Worm (Caenorhabditis elegans) whole organism, L4 larva: Measurements from ENCODE around the gene sym-1.
A peak's percentile ranks its signal among the peaks of the same experiment; 100 is the strongest.

Source experiments
- F10B5.3 ChIP-seq: sonication (generic microtip); optimal IDR thresholded peaks from 2 replicates; lab custom pipeline; 2016; ENCODE audit warnings: mild to moderate bottlenecking, missing genetic modification characterization, missing compliant biosample characterization
- F37D6.2 ChIP-seq: sonication (generic microtip); optimal IDR thresholded peaks from 2 replicates; lab custom pipeline; 2016; ENCODE audit warnings: mild to moderate bottlenecking, missing genetic modification characterization, missing compliant biosample characterization
- F49E8.2 ChIP-seq: sonication (generic microtip); optimal IDR thresholded peaks from 2 replicates; lab custom pipeline; 2016; ENCODE audit warnings: missing compliant biosample characterization, mild to moderate bottlenecking, missing genetic modification characterization, borderline replicate concordance
- T20F7.1 ChIP-seq: fragments of 200-800 bp; sonication (Bioruptor generic); optimal IDR thresholded peaks from 2 replicates; lab custom pipeline; 2018; ENCODE audit warnings: mild to moderate bottlenecking, missing genetic modification characterization, missing compliant biosample characterization
- Y105C5A.15 ChIP-seq: fragments of 200-800 bp; sonication (Bioruptor generic); IDR thresholded peaks from 2 replicates; pipeline ENCODE4 v1.3.6; 2022; ENCODE audit warnings: missing genetic modification characterization, missing compliant biosample characterization
- Y48G9A.11 ChIP-seq: fragments of 200-800 bp; sonication (Bioruptor generic); IDR thresholded peaks from 2 replicates; pipeline ENCODE4 v1.3.6; 2022; ENCODE audit warnings: missing genetic modification reagents, missing genetic modification characterization, missing compliant biosample characterization
- aha-1 ChIP-seq: fragments of 150-350 bp; peaks from one replicate; lab custom pipeline; 2014; ENCODE audit warnings: missing biosample characterization, missing genetic modification characterization
- aly-2 ChIP-seq: sonication (generic microtip); optimal IDR thresholded peaks from 2 replicates; lab custom pipeline; 2018; ENCODE audit warnings: missing biosample characterization, missing genetic modification characterization
- ama-1 ChIP-seq: fragments of 150-350 bp; optimal IDR thresholded peaks from 2 replicates; lab custom pipeline; 2014; ENCODE audit warnings: inconsistent platforms, mixed read lengths
- ceh-20 ChIP-seq: fragments of 200-800 bp; sonication (Bioruptor generic); IDR thresholded peaks from 2 replicates; pipeline ENCODE4 v1.3.6; 2022; ENCODE audit warnings: missing genetic modification reagents, missing genetic modification characterization, missing compliant biosample characterization
- ceh-44 ChIP-seq: fragments of 200-800 bp; sonication (Bioruptor generic); IDR thresholded peaks from 2 replicates; pipeline ENCODE4 v1.3.6; 2022; ENCODE audit warnings: missing genetic modification reagents, missing genetic modification characterization, missing compliant biosample characterization
- ceh-62 ChIP-seq: sonication (generic microtip); optimal IDR thresholded peaks from 2 replicates; lab custom pipeline; 2017; ENCODE audit warnings: missing biosample characterization, missing genetic modification characterization
- ces-1 ChIP-seq: fragments of 150-350 bp; sonication (generic microtip); optimal IDR thresholded peaks from 4 replicates; lab custom pipeline; 2014; ENCODE audit warnings: missing biosample characterization, missing genetic modification reagents, missing genetic modification characterization
- daf-8 ChIP-seq: fragments of 200-800 bp; sonication (Bioruptor generic); IDR thresholded peaks from 2 replicates; pipeline ENCODE4 v1.3.6; 2022; ENCODE audit warnings: missing genetic modification characterization, missing compliant biosample characterization
- dmd-6 ChIP-seq: fragments of 200-800 bp; sonication (Bioruptor generic); IDR thresholded peaks from 2 replicates; pipeline ENCODE4 v1.3.6; 2022; ENCODE audit warnings: missing genetic modification reagents, missing genetic modification characterization, missing compliant biosample characterization
- dmd-8 ChIP-seq: fragments of 200-800 bp; sonication (Bioruptor generic); IDR thresholded peaks from 2 replicates; pipeline ENCODE4 v1.3.6; 2022; ENCODE audit warnings: missing genetic modification characterization, missing compliant biosample characterization
- dmd-9 ChIP-seq: fragments of 200-800 bp; sonication (Bioruptor generic); IDR thresholded peaks from 2 replicates; pipeline ENCODE4 v1.3.6; 2022; ENCODE audit warnings: missing genetic modification reagents, missing genetic modification characterization, missing compliant biosample characterization
- fkh-10 ChIP-seq: fragments of 150-350 bp; optimal IDR thresholded peaks from 2 replicates; lab custom pipeline; 2014; ENCODE audit warnings: missing biosample characterization, missing genetic modification reagents, missing genetic modification characterization
- hlh-11 ChIP-seq: fragments of 200-800 bp; sonication (Bioruptor generic); optimal IDR thresholded peaks from 2 replicates; lab custom pipeline; 2018; ENCODE audit warnings: mild to moderate bottlenecking, missing genetic modification characterization, missing compliant biosample characterization
- lsy-2 ChIP-seq, 2 experiments: fragments of 150-350 bp in 1 of 2; sonication (generic microtip) in 1 of 2; optimal IDR thresholded peaks; 2 replicates each; lab custom pipeline; 2014 to 2017; ENCODE audit warnings: missing biosample characterization in 2 of 2, missing genetic modification characterization in 2 of 2
- madf-5 ChIP-seq, 2 experiments: fragments of 200-800 bp; sonication (Bioruptor generic); IDR thresholded peaks; 2 replicates each; pipeline ENCODE4 v1.3.6; 2022; ENCODE audit warnings: missing compliant biosample characterization in 2 of 2, missing genetic modification characterization in 2 of 2
- nhr-111 ChIP-seq: fragments of 200-800 bp; sonication (Bioruptor generic); optimal IDR thresholded peaks from 2 replicates; lab custom pipeline; 2018; ENCODE audit warnings: mild to moderate bottlenecking, missing genetic modification characterization, missing compliant biosample characterization
- nhr-237 ChIP-seq: sonication (generic microtip); optimal IDR thresholded peaks from 2 replicates; lab custom pipeline; 2017; ENCODE audit warnings: missing biosample characterization, missing genetic modification characterization
- nhr-25 ChIP-seq: sonication (generic microtip); optimal IDR thresholded peaks from 2 replicates; lab custom pipeline; 2017; ENCODE audit warnings: missing genetic modification characterization, mild to moderate bottlenecking, missing compliant biosample characterization, antibody characterized with exemption, moderate library complexity, borderline replicate concordance; ENCODE audit not compliant: insufficient read depth
- nhr-28 ChIP-seq: fragments of 150-350 bp; optimal IDR thresholded peaks from 2 replicates; lab custom pipeline; 2014; ENCODE audit warnings: missing biosample characterization, missing genetic modification characterization
- nhr-42 ChIP-seq: fragments of 200-800 bp; sonication (Bioruptor generic); IDR thresholded peaks from 2 replicates; pipeline ENCODE4 v1.3.6; 2022; ENCODE audit warnings: missing genetic modification characterization, missing compliant biosample characterization
- nhr-48 ChIP-seq: sonication (generic microtip); optimal IDR thresholded peaks from 2 replicates; lab custom pipeline; 2016; ENCODE audit warnings: mild to moderate bottlenecking, missing genetic modification characterization, missing compliant biosample characterization
- pha-4 ChIP-seq, 2 experiments: fragments of 150-350 bp in 1 of 2; fragments of 200-800 bp in 1 of 2; sonication (Bioruptor generic) in 1 of 2; IDR thresholded peaks in 1 of 2; optimal IDR thresholded peaks in 1 of 2; 2 replicates each; pipeline versions ENCODE4 v1.3.6 to Lab custom; 2014 to 2022; ENCODE audit warnings: missing genetic modification characterization in 2 of 2, missing genetic modification reagents in 2 of 2, missing biosample characterization in 1 of 2, missing compliant biosample characterization in 1 of 2
- saeg-2 ChIP-seq: fragments of 200-800 bp; sonication (Bioruptor generic); IDR thresholded peaks from 2 replicates; pipeline ENCODE4 v1.3.6; 2022; ENCODE audit warnings: missing genetic modification reagents, missing genetic modification characterization, missing compliant biosample characterization
- sdz-12 ChIP-seq: fragments of 200-800 bp; sonication (Bioruptor generic); optimal IDR thresholded peaks from 2 replicates; lab custom pipeline; 2018; ENCODE audit warnings: mild to moderate bottlenecking, missing genetic modification characterization, missing compliant biosample characterization
- set-16 ChIP-seq: fragments of 200-800 bp; sonication (Bioruptor generic); IDR thresholded peaks from 2 replicates; pipeline ENCODE4 v1.3.6; 2022; ENCODE audit warnings: missing genetic modification reagents, missing genetic modification characterization, missing compliant biosample characterization
- skn-1 ChIP-seq: fragments of 150-350 bp; optimal IDR thresholded peaks from 2 replicates; lab custom pipeline; 2014; ENCODE audit warnings: missing biosample characterization, missing genetic modification characterization
- spr-3 ChIP-seq: fragments of 200-800 bp; sonication (Bioruptor generic); optimal IDR thresholded peaks from 2 replicates; lab custom pipeline; 2018; ENCODE audit warnings: mild to moderate bottlenecking, missing genetic modification characterization, missing compliant biosample characterization
- unc-39 ChIP-seq: sonication (generic microtip); optimal IDR thresholded peaks from 2 replicates; lab custom pipeline; 2017; ENCODE audit warnings: missing biosample characterization, missing genetic modification characterization
- unc-62 ChIP-seq, 3 experiments: fragments of 150-350 bp in 1 of 3; sonication (generic microtip); optimal IDR thresholded peaks in 2 of 3; peaks in 1 of 3; 1 replicate in 1 of 3; 2 replicates in 2 of 3; lab custom pipeline; 2014 to 2017; ENCODE audit warnings: missing biosample characterization in 3 of 3, missing genetic modification characterization in 3 of 3, missing genetic modification reagents in 3 of 3, missing genotype in 1 of 3
- zip-11 ChIP-seq: fragments of 200-800 bp; sonication (Bioruptor generic); IDR thresholded peaks from 2 replicates; pipeline ENCODE4 v1.3.6; 2022; ENCODE audit warnings: missing genetic modification characterization, missing compliant biosample characterization

sym-1 gene

ce11 chrX:14571277-14571676 lies 10.1 kb upstream of the sym-1 start:
- no peak for TF ChIP-seq nhr-111 (GFP tag; lab: Kevin White, UChicago)
- no peak for TF ChIP-seq Y105C5A.15 (GFP tag; lab: Robert Waterston, UW)
- peak; percentile 70 for TF ChIP-seq aha-1 (tag; lab: Kevin White, UChicago)
- TF ChIP-seq nhr-42, result no peak
- TF ChIP-seq, all 104 proteins: peak for 1

- TF ChIP-seq daf-8 (GFP tag; lab: Robert Waterston, UW) (no peak), pha-4 (GFP tag; IDR thresholded peaks at IDR 0.05; lab: Robert Waterston, UW) (no peak), pha-4 (tag; optimal IDR thresholded peaks at IDR 0.05; lab: Kevin White, UChicago) (peak; percentile 5)
Observed at ce11 chrX:14572419-14572818, 9.0 kb upstream of the sym-1 start, which contains the start of gene lron-1. Gene lron-1 (plus strand): TSS chrX:14572719.

ce11 chrX:14575920-14576319 lies 5.5 kb upstream of the sym-1 start:
- no peak for TF ChIP-seq spr-3 (GFP tag; lab: Kevin White, UChicago)
- no peak for TF ChIP-seq aly-2
- TF ChIP-seq nhr-25 (tag; lab: Kevin White, UChicago), result peak; percentile 55
- peak; percentile 29 for TF ChIP-seq nhr-28 (tag; lab: Kevin White, UChicago)
- no peak for TF ChIP-seq dmd-8
- peak; percentile 18 for TF ChIP-seq aha-1 (tag; lab: Kevin White, UChicago)
- no peak for TF ChIP-seq unc-39
- no peak for TF ChIP-seq madf-5 (GFP tag; IDR thresholded peaks at IDR 0.05; lab: Robert Waterston, UW)
- no peak for TF ChIP-seq nhr-237 (tag; lab: Kevin White, UChicago)
- TF ChIP-seq ama-1, result no peak
- TF ChIP-seq nhr-48, result no peak
- no peak for TF ChIP-seq F49E8.2 (tag; lab: Kevin White, UChicago)
- TF ChIP-seq dmd-6 (GFP tag; lab: Robert Waterston, UW), result no peak
- peak in 1 of 2 experiments; percentile 86 for TF ChIP-seq unc-62 (GFP tag; optimal IDR thresholded peaks at IDR 0.05 in 1 of 2; lab: Kevin White, UChicago)
- no peak for TF ChIP-seq unc-62 (tag; optimal IDR thresholded peaks at IDR 0.05; lab: Kevin White, UChicago)
- no peak for TF ChIP-seq T20F7.1
- TF ChIP-seq, all 104 proteins: peak for 4

ce11 chrX:14577579-14578127 lies 3.8 kb upstream of the sym-1 start, which contains the start of gene let-4:
Gene let-4 (plus strand): TSS chrX:14577935.
- TF ChIP-seq Y48G9A.11 (GFP tag; lab: Robert Waterston, UW) (no peak), F37D6.2 (tag; lab: Kevin White, UChicago) (no peak), unc-62 (GFP tag; optimal IDR thresholded peaks at IDR 0.05 in 1 of 2; lab: Kevin White, UChicago) (peak in 1 of 2 experiments; percentile 95), unc-62 (tag; optimal IDR thresholded peaks at IDR 0.05; lab: Kevin White, UChicago) (no peak), fkh-10 (GFP tag; lab: Kevin White, UChicago) (no peak), zip-11 (no peak), hlh-11 (tag; lab: Kevin White, UChicago) (peak; percentile 37), set-16 (GFP tag; lab: Robert Waterston, UW) (peak; percentile 80), aha-1 (tag; lab: Kevin White, UChicago) (no peak)

- TF ChIP-seq ceh-20 (no peak), pha-4 (GFP tag; IDR thresholded peaks at IDR 0.05; lab: Robert Waterston, UW) (no peak), pha-4 (tag; optimal IDR thresholded peaks at IDR 0.05; lab: Kevin White, UChicago) (no peak), ceh-44 (GFP tag; lab: Robert Waterston, UW) (no peak), F10B5.3 (tag; lab: Kevin White, UChicago) (no peak), ces-1 (GFP tag; lab: Kevin White, UChicago) (no peak), lsy-2 (tag; optimal IDR thresholded peaks at IDR 0.05; lab: Kevin White, UChicago) (no peak), saeg-2 (GFP tag; lab: Robert Waterston, UW) (no peak), ceh-62 (tag; lab: Kevin White, UChicago) (no peak), sdz-12 (GFP tag; lab: Kevin White, UChicago) (no peak), daf-8 (GFP tag; lab: Robert Waterston, UW) (no peak), madf-5 (GFP tag; IDR thresholded peaks at IDR 0.05; lab: Robert Waterston, UW) (no peak), Y105C5A.15 (GFP tag; lab: Robert Waterston, UW) (no peak), dmd-9 (GFP tag; lab: Robert Waterston, UW) (no peak), skn-1 (tag; lab: Kevin White, UChicago) (no peak), aha-1 (tag; lab: Kevin White, UChicago) (no peak), nhr-25 (tag; lab: Kevin White, UChicago) (no peak)
- TF ChIP-seq, all 104 proteins: peak for 0
Observed at ce11 chrX:14580853-14581252, 569 bp upstream of the sym-1 start.
